Fruit fly (Drosophila melanogaster) whole organism, embryonic: ENCODE results near the gene CG2182.

Experiments used
- Adf1 ChIP-seq: fragments of 200-800 bp; sonication (Bioruptor generic); IDR thresholded peaks from 2 replicates; pipeline ENCODE4 v1.3.6; 2022; ENCODE audit warnings: missing biosample characterization, missing genetic modification characterization
- Atf-2 ChIP-seq: fragments of 200-800 bp; sonication (Bioruptor generic); optimal IDR thresholded peaks from 2 replicates; lab custom pipeline; 2016; ENCODE audit warnings: missing biosample characterization, missing genetic modification characterization
- Bdp1 ChIP-seq: fragments of 200-800 bp; sonication (Bioruptor generic); optimal IDR thresholded peaks from 3 replicates; lab custom pipeline; 2016; ENCODE audit warnings: missing biosample characterization, missing genetic modification characterization
- CG10209 ChIP-seq: fragments of 200-800 bp; sonication (Bioruptor generic); optimal IDR thresholded peaks from 3 replicates; lab custom pipeline; 2017; ENCODE audit warnings: missing biosample characterization, mild to moderate bottlenecking, missing genetic modification characterization, missing genetic modification reagents
- CG10321 ChIP-seq: fragments of 200-800 bp; sonication (Bioruptor generic); IDR thresholded peaks from 2 replicates; pipeline ENCODE4 v1.3.6; 2022; ENCODE audit warnings: missing biosample characterization, missing genetic modification characterization
- CG10654 ChIP-seq: fragments of 200-800 bp; sonication (Bioruptor generic); optimal IDR thresholded peaks from 2 replicates; lab custom pipeline; 2016; ENCODE audit warnings: missing biosample characterization, missing genetic modification characterization
- CG1233 ChIP-seq: fragments of 200-800 bp; sonication (Bioruptor generic); optimal IDR thresholded peaks from 4 replicates; lab custom pipeline; 2018; ENCODE audit warnings: missing biosample characterization, mild to moderate bottlenecking, missing genetic modification characterization
- CG13287 ChIP-seq: fragments of 200-800 bp; sonication (Bioruptor generic); IDR thresholded peaks from 2 replicates; pipeline ENCODE4 v1.3.6; 2022; ENCODE audit warnings: missing biosample characterization, missing genetic modification characterization; ENCODE audit not compliant: partially characterized antibody
- CG14965 ChIP-seq: fragments of 200-800 bp; sonication (Bioruptor generic); optimal IDR thresholded peaks from 2 replicates; lab custom pipeline; 2016; ENCODE audit warnings: missing biosample characterization, missing genetic modification characterization, borderline replicate concordance
- CG15696 ChIP-seq: fragments of 200-800 bp; sonication (Bioruptor generic); optimal IDR thresholded peaks from 2 replicates; lab custom pipeline; 2019; ENCODE audit warnings: missing biosample characterization, mild to moderate bottlenecking, missing genetic modification characterization, moderate library complexity
- CG16779 ChIP-seq: fragments of 200-800 bp; sonication (Bioruptor generic); IDR thresholded peaks from 2 replicates; pipeline ENCODE4 v1.3.6; 2022; ENCODE audit warnings: missing biosample characterization, missing genetic modification characterization
- CG18262 ChIP-seq: fragments of 200-800 bp; optimal IDR thresholded peaks from 3 replicates; lab custom pipeline; 2019; ENCODE audit warnings: missing biosample characterization, mild to moderate bottlenecking, missing genetic modification characterization, moderate library complexity
- CG18476 ChIP-seq: fragments of 200-800 bp; sonication (Bioruptor generic); optimal IDR thresholded peaks from 2 replicates; lab custom pipeline; 2016; ENCODE audit warnings: missing biosample characterization, mild to moderate bottlenecking, missing genetic modification characterization
- CG31441 ChIP-seq: fragments of 200-800 bp; sonication (Bioruptor generic); IDR thresholded peaks from 2 replicates; pipeline ENCODE4 v1.3.6; 2022; ENCODE audit warnings: missing biosample characterization, missing genetic modification characterization
- CG34224 ChIP-seq: fragments of 200-800 bp; sonication (Bioruptor generic); IDR thresholded peaks from 3 replicates; pipeline ENCODE4 v1.3.6; 2022; ENCODE audit warnings: missing biosample characterization, missing genetic modification characterization; ENCODE audit not compliant: partially characterized antibody
- CG3847 ChIP-seq: fragments of 200-800 bp; sonication (Bioruptor generic); IDR thresholded peaks from 2 replicates; pipeline ENCODE4 v1.3.6; 2022; ENCODE audit warnings: missing biosample characterization, missing genetic modification characterization
- CG4282 ChIP-seq: fragments of 200-800 bp; sonication (Bioruptor generic); optimal IDR thresholded peaks from 2 replicates; lab custom pipeline; 2016; ENCODE audit warnings: missing biosample characterization, missing genetic modification characterization
- CG4404 ChIP-seq: fragments of 200-800 bp; sonication (Bioruptor generic); IDR thresholded peaks from 2 replicates; pipeline ENCODE4 v1.3.6; 2022; ENCODE audit warnings: missing biosample characterization, missing genetic modification characterization
- CG4424 ChIP-seq: fragments of 200-800 bp; sonication (Bioruptor generic); optimal IDR thresholded peaks from 3 replicates; lab custom pipeline; 2016; ENCODE audit warnings: missing biosample characterization, missing genetic modification characterization
- CG7987 ChIP-seq: fragments of 200-800 bp; sonication (Bioruptor generic); optimal IDR thresholded peaks from 2 replicates; lab custom pipeline; 2018; ENCODE audit warnings: missing biosample characterization, mild to moderate bottlenecking, missing genetic modification characterization, moderate library complexity
- CG8765 ChIP-seq: fragments of 200-800 bp; sonication (Bioruptor generic); IDR thresholded peaks from 2 replicates; pipeline ENCODE4 v1.3.6; 2022; ENCODE audit warnings: missing biosample characterization, missing genetic modification characterization
- CG9797 ChIP-seq: fragments of 200-800 bp; sonication (Bioruptor generic); optimal IDR thresholded peaks from 3 replicates; lab custom pipeline; 2018; ENCODE audit warnings: missing biosample characterization, mild to moderate bottlenecking, missing genetic modification characterization
- CG9817 ChIP-seq: fragments of 200-800 bp; sonication (Bioruptor generic); optimal IDR thresholded peaks from 2 replicates; lab custom pipeline; 2018; ENCODE audit warnings: missing biosample characterization, mild to moderate bottlenecking, missing genetic modification characterization, moderate library complexity
- GATAe ChIP-seq: fragments of 200-800 bp; sonication (Bioruptor generic); conservative IDR thresholded peaks from 2 replicates; pipeline ENCODE4 v1.3.6; 2022; ENCODE audit warnings: missing biosample characterization, missing genetic modification characterization
- HLH54F ChIP-seq: fragments of 200-800 bp; sonication (Bioruptor generic); optimal IDR thresholded peaks from 3 replicates; lab custom pipeline; 2016; ENCODE audit warnings: missing biosample characterization, missing genetic modification characterization
- Hsf ChIP-seq: fragments of 200-800 bp; sonication (Bioruptor generic); optimal IDR thresholded peaks from 3 replicates; lab custom pipeline; 2016; ENCODE audit warnings: missing biosample characterization, missing genetic modification characterization
- Opbp ChIP-seq: fragments of 200-800 bp; sonication (Bioruptor generic); IDR thresholded peaks from 3 replicates; pipeline ENCODE4 v1.3.6; 2022; ENCODE audit warnings: missing biosample characterization, missing genetic modification characterization; ENCODE audit not compliant: partially characterized antibody
- Sry-β ChIP-seq: fragments of 200-800 bp; sonication (Bioruptor generic); optimal IDR thresholded peaks from 2 replicates; lab custom pipeline; 2018; ENCODE audit warnings: missing biosample characterization, mild to moderate bottlenecking, missing genetic modification characterization, moderate library complexity
- Sry-δ ChIP-seq: fragments of 200-800 bp; sonication (Bioruptor generic); optimal IDR thresholded peaks from 2 replicates; lab custom pipeline; 2016; ENCODE audit warnings: missing biosample characterization, missing genetic modification characterization
- amos ChIP-seq: fragments of 200-800 bp; sonication (Bioruptor generic); IDR thresholded peaks from 2 replicates; pipeline ENCODE4 v1.3.6; 2022; ENCODE audit warnings: missing biosample characterization, missing genetic modification characterization; ENCODE audit not compliant: partially characterized antibody
- btn ChIP-seq: fragments of 200-800 bp; sonication (Bioruptor generic); optimal IDR thresholded peaks from 2 replicates; lab custom pipeline; 2016; ENCODE audit warnings: missing biosample characterization, missing genetic modification characterization
- da ChIP-seq: fragments of 200-800 bp; sonication (Bioruptor generic); optimal IDR thresholded peaks from 2 replicates; lab custom pipeline; 2016; ENCODE audit warnings: missing biosample characterization, missing genetic modification characterization
- ftz-f1 ChIP-seq: fragments of 200-800 bp; sonication (Bioruptor generic); optimal IDR thresholded peaks from 2 replicates; lab custom pipeline; 2016; ENCODE audit warnings: missing biosample characterization, missing genetic modification characterization
- gce ChIP-seq: fragments of 200-800 bp; sonication (Bioruptor generic); IDR thresholded peaks from 3 replicates; pipeline ENCODE4 v1.3.6; 2022; ENCODE audit warnings: missing biosample characterization, missing genetic modification characterization
- insv ChIP-seq, 2 experiments: fragments of 200-800 bp; sonication (Bioruptor generic); optimal IDR thresholded peaks; 3 replicates each; lab custom pipeline; 2016 to 2018; ENCODE audit warnings: missing biosample characterization in 2 of 2, missing genetic modification characterization in 2 of 2
- ken ChIP-seq: fragments of 200-800 bp; sonication (Bioruptor generic); IDR thresholded peaks from 3 replicates; pipeline ENCODE4 v1.3.6; 2022; ENCODE audit warnings: missing biosample characterization, missing genetic modification characterization
- lab ChIP-seq: fragments of 200-800 bp; sonication (Bioruptor generic); optimal IDR thresholded peaks from 3 replicates; lab custom pipeline; 2017; ENCODE audit warnings: missing biosample characterization, missing genetic modification characterization, mild to moderate bottlenecking, moderate library complexity, missing genetic modification reagents
- mirr ChIP-seq: fragments of 200-800 bp; sonication (Bioruptor generic); optimal IDR thresholded peaks from 3 replicates; lab custom pipeline; 2018; ENCODE audit warnings: missing biosample characterization, mild to moderate bottlenecking, missing genetic modification characterization
- mld ChIP-seq: fragments of 200-800 bp; sonication (Bioruptor generic); IDR thresholded peaks from 3 replicates; pipeline ENCODE4 v1.3.6; 2022; ENCODE audit warnings: missing biosample characterization, missing genetic modification characterization; ENCODE audit not compliant: partially characterized antibody
- nerfin-1 ChIP-seq: fragments of 200-800 bp; sonication (Bioruptor generic); optimal IDR thresholded peaks from 3 replicates; lab custom pipeline; 2019; ENCODE audit warnings: missing biosample characterization, mild to moderate bottlenecking, missing genetic modification characterization, moderate library complexity
- nerfin-2 ChIP-seq: fragments of 200-800 bp; sonication (Bioruptor generic); IDR thresholded peaks from 2 replicates; pipeline ENCODE4 v1.3.6; 2022; ENCODE audit warnings: missing biosample characterization, missing genetic modification characterization; ENCODE audit not compliant: partially characterized antibody
- nmo ChIP-seq: fragments of 200-800 bp; sonication (Bioruptor generic); optimal IDR thresholded peaks from 2 replicates; lab custom pipeline; 2018; ENCODE audit warnings: missing biosample characterization, mild to moderate bottlenecking, missing genetic modification characterization, moderate library complexity
- sug ChIP-seq: fragments of 200-800 bp; optimal IDR thresholded peaks from 2 replicates; lab custom pipeline; 2019; ENCODE audit warnings: missing biosample characterization, mild to moderate bottlenecking, missing genetic modification characterization, moderate library complexity
- tll ChIP-seq, 2 experiments: fragments of 200-800 bp in 1 of 2; fragments of >200 bp in 1 of 2; sonication (Bioruptor generic) in 1 of 2; optimal IDR thresholded peaks; 2 replicates each; lab custom pipeline; 2017 to 2019; ENCODE audit warnings: missing biosample characterization in 2 of 2, missing genetic modification characterization in 2 of 2, mild to moderate bottlenecking in 1 of 2, moderate library complexity in 1 of 2
- toy ChIP-seq: fragments of 200-800 bp; sonication (Bioruptor generic); IDR thresholded peaks from 2 replicates; pipeline ENCODE4 v1.3.6; 2022; ENCODE audit warnings: missing biosample characterization, missing genetic modification characterization
- ttk ChIP-seq: fragments of 200-800 bp; sonication (Bioruptor generic); IDR thresholded peaks from 2 replicates; pipeline ENCODE4 v2.1.2; 2022; ENCODE audit warnings: missing biosample characterization, missing genetic modification characterization
- unc-4 ChIP-seq: fragments of 200-800 bp; sonication (Bioruptor generic); IDR thresholded peaks from 2 replicates; pipeline ENCODE4 v1.3.6; 2022; ENCODE audit warnings: missing biosample characterization, missing genetic modification characterization; ENCODE audit not compliant: partially characterized antibody
- usp ChIP-seq: fragments of >200 bp; optimal IDR thresholded peaks from 2 replicates; lab custom pipeline; 2017; ENCODE audit warnings: missing biosample characterization, missing genetic modification characterization

The CG2182 gene

dm6 chr3R:5660198-5660893 lies 634 bp upstream of the CG2182 start, which contains the start of gene Wdr33 (continued):
- TF ChIP-seq CG10654 (peak; percentile 18), mirr (GFP tag; lab: Kevin White, UChicago) (no peak), Adf1 (no peak), tll (GFP tag; optimal IDR thresholded peaks at IDR 0.05; lab: Kevin White, UChicago) (no peak), toy (GFP tag; lab: Robert Waterston, UW) (no peak), CG13287 (peak; percentile 89), HLH54F (GFP tag; lab: Kevin White, UChicago) (no peak), gce (GFP tag; lab: Robert Waterston, UW) (no peak), ftz-f1 (no peak), btn (GFP tag; lab: Kevin White, UChicago) (no peak), CG8765 (GFP tag; lab: Robert Waterston, UW) (no peak), CG9817 (tag; lab: Kevin White, UChicago) (peak; percentile 50), Opbp (GFP tag; lab: Robert Waterston, UW) (peak; percentile 87), ken (GFP tag; lab: Robert Waterston, UW) (0 out of 3 replicates have a peak, but pooled peaks have one; percentile 23), CG16779 (GFP tag; lab: Robert Waterston, UW) (no peak), lab (no peak), sug (tag; lab: Kevin White, UChicago) (peak; percentile 10), CG10209 (GFP tag; lab: Kevin White, UChicago) (peak; percentile 27), CG34224 (GFP tag; lab: Robert Waterston, UW) (peak; percentile 82), CG10321 (no peak), CG14965 (no peak), insv (GFP tag; optimal IDR thresholded peaks at IDR 0.05; lab: Kevin White, UChicago) (no peak), nmo (GFP tag; lab: Kevin White, UChicago) (peak; percentile 66), nerfin-2 (peak; percentile 82), Hsf (no peak), amos (GFP tag; lab: Robert Waterston, UW) (peak; percentile 91), unc-4 (peak; percentile 84), CG3847 (GFP tag; lab: Robert Waterston, UW) (peak; percentile 34; the same call in 1 of the 2 replicates), CG9797 (GFP tag; lab: Kevin White, UChicago) (no peak), CG7987 (GFP tag; lab: Kevin White, UChicago) (no peak), Bdp1 (GFP tag; lab: Kevin White, UChicago) (no peak), usp (GFP tag; lab: Kevin White, UChicago) (no peak), CG4282 (GFP tag; lab: Kevin White, UChicago) (no peak), CG4404 (GFP tag; lab: Robert Waterston, UW) (no peak; the same call in 1 of the 2 replicates), ttk (no peak), Sry-δ (peak; percentile 16), Sry-β (GFP tag; lab: Kevin White, UChicago) (no peak), CG4424 (GFP tag; lab: Kevin White, UChicago) (peak; percentile 48), CG1233 (GFP tag; lab: Kevin White, UChicago) (no peak), Atf-2 (GFP tag; lab: Kevin White, UChicago) (no peak), nerfin-1 (tag; lab: Kevin White, UChicago) (no peak), mld (GFP tag; lab: Robert Waterston, UW) (peak; percentile 84; the same call in 2 of the 3 replicates), CG15696 (tag; lab: Kevin White, UChicago) (peak; percentile 28), da (GFP tag; lab: Kevin White, UChicago) (no peak), CG18262 (tag; lab: Kevin White, UChicago) (peak; percentile 36), CG18476 (no peak), GATAe (no peak), CG31441 (GFP tag; lab: Robert Waterston, UW) (no peak)
